Worm (Caenorhabditis elegans): Measurements from ENCODE around the gene F01F1.3.

ce11 chrIII:5906059-5906458 lies 34.3 kb downstream of the F01F1.3 start, which contains the start of gene dpff-1:
- TF ChIP-seq T22C8.4 (GFP tag; IDR thresholded peaks at IDR 0.05) (peak; percentile 80), klf-2 (GFP tag; conservative IDR thresholded peaks at IDR 0.05) (no peak), ref-1 (GFP tag; conservative IDR thresholded peaks at IDR 0.05) (no peak), ztf-23 (GFP tag; IDR thresholded peaks at IDR 0.05) (no peak), cog-1 (tag; optimal IDR thresholded peaks at IDR 0.05) (no peak), med-1 (GFP tag; optimal IDR thresholded peaks at IDR 0.05; ENCODE audit: insufficient read depth) (no peak)

Measured in whole organism, midembryonic.